Fruit fly (Drosophila melanogaster) whole organism, embryonic: ENCODE data around the gene CG7518.
A peak's percentile ranks its signal among the peaks of the same experiment; 100 is the strongest.

Experiments
- Atf-2 ChIP-seq: fragments of 200-800 bp; sonication (Bioruptor generic); optimal IDR thresholded peaks from 2 replicates; lab custom pipeline; 2016; ENCODE audit warnings: missing biosample characterization, missing genetic modification characterization
- BEAF-32 ChIP-seq: fragments of 200-800 bp; sonication (Bioruptor generic); optimal IDR thresholded peaks from 3 replicates; lab custom pipeline; 2017; ENCODE audit warnings: missing biosample characterization, missing genetic modification characterization, mild to moderate bottlenecking, moderate library complexity, missing genetic modification reagents
- CG10462 ChIP-seq: fragments of 200-800 bp; sonication (Bioruptor generic); optimal IDR thresholded peaks from 2 replicates; lab custom pipeline; 2016; ENCODE audit warnings: missing biosample characterization, missing genetic modification characterization
- CG10543 ChIP-seq: fragments of 200-800 bp; sonication (Bioruptor generic); optimal IDR thresholded peaks from 3 replicates; lab custom pipeline; 2017; ENCODE audit warnings: missing biosample characterization, mild to moderate bottlenecking, missing genetic modification characterization, moderate library complexity
- CG11723 ChIP-seq: fragments of 200-800 bp; sonication (Bioruptor generic); optimal IDR thresholded peaks from 2 replicates; lab custom pipeline; 2017; ENCODE audit warnings: missing biosample characterization, mild to moderate bottlenecking, missing genetic modification characterization
- CG12219 ChIP-seq: fragments of 200-800 bp; sonication (Bioruptor generic); optimal IDR thresholded peaks from 3 replicates; lab custom pipeline; 2018; ENCODE audit warnings: missing biosample characterization, mild to moderate bottlenecking, missing genetic modification characterization
- CG12299 ChIP-seq: fragments of 200-800 bp; sonication (Bioruptor generic); optimal IDR thresholded peaks from 2 replicates; lab custom pipeline; 2018; ENCODE audit warnings: missing biosample characterization, mild to moderate bottlenecking, missing genetic modification characterization
- CG12659 ChIP-seq: fragments of 200-800 bp; sonication (Bioruptor generic); optimal IDR thresholded peaks from 3 replicates; lab custom pipeline; 2017; ENCODE audit warnings: mild to moderate bottlenecking, missing biosample characterization, missing genetic modification reagents, missing genetic modification characterization
- CG13123 ChIP-seq: fragments of 200-800 bp; sonication (Bioruptor generic); optimal IDR thresholded peaks from 2 replicates; lab custom pipeline; 2016; ENCODE audit warnings: missing biosample characterization, missing genetic modification characterization
- CG14710 ChIP-seq: fragments of 200-800 bp; sonication (Bioruptor generic); optimal IDR thresholded peaks from 3 replicates; lab custom pipeline; 2019; ENCODE audit warnings: missing biosample characterization, mild to moderate bottlenecking, missing genetic modification characterization, moderate library complexity
- CG15479 ChIP-seq: fragments of 200-800 bp; sonication (Bioruptor generic); optimal IDR thresholded peaks from 3 replicates; lab custom pipeline; 2019; ENCODE audit warnings: missing biosample characterization, mild to moderate bottlenecking, missing genetic modification characterization, moderate library complexity
- CG1647 ChIP-seq: fragments of 200-800 bp; sonication (Bioruptor generic); optimal IDR thresholded peaks from 3 replicates; lab custom pipeline; 2016; ENCODE audit warnings: missing biosample characterization, missing genetic modification characterization
- CG18262 ChIP-seq: fragments of 200-800 bp; optimal IDR thresholded peaks from 3 replicates; lab custom pipeline; 2019; ENCODE audit warnings: missing biosample characterization, mild to moderate bottlenecking, missing genetic modification characterization, moderate library complexity
- CG2120 ChIP-seq: fragments of 200-800 bp; sonication (Bioruptor generic); optimal IDR thresholded peaks from 3 replicates; lab custom pipeline; 2016; ENCODE audit warnings: missing biosample characterization, missing genetic modification characterization
- CG2678 ChIP-seq: fragments of 200-800 bp; sonication (Bioruptor generic); optimal IDR thresholded peaks from 3 replicates; lab custom pipeline; 2019; ENCODE audit warnings: missing biosample characterization, mild to moderate bottlenecking, missing genetic modification characterization, moderate library complexity
- CG34376 ChIP-seq: fragments of 200-800 bp; sonication (Bioruptor generic); optimal IDR thresholded peaks from 2 replicates; lab custom pipeline; 2018; ENCODE audit warnings: missing biosample characterization, mild to moderate bottlenecking, missing genetic modification characterization
- CG4282 ChIP-seq: fragments of 200-800 bp; sonication (Bioruptor generic); optimal IDR thresholded peaks from 2 replicates; lab custom pipeline; 2016; ENCODE audit warnings: missing biosample characterization, missing genetic modification characterization
- CG6654 ChIP-seq: fragments of 200-800 bp; sonication (Bioruptor generic); optimal IDR thresholded peaks from 2 replicates; lab custom pipeline; 2017; ENCODE audit warnings: missing biosample characterization, mild to moderate bottlenecking, missing genetic modification characterization
- CG7372 ChIP-seq: fragments of 200-800 bp; sonication (Bioruptor generic); IDR thresholded peaks from 2 replicates; pipeline ENCODE4 v1.3.6; 2022; ENCODE audit warnings: missing biosample characterization, missing genetic modification characterization
- CG8290 ChIP-seq, 3 experiments: fragments of 200-800 bp; sonication (Bioruptor generic); optimal IDR thresholded peaks; 2 replicates each; lab custom pipeline; 2016 to 2019; ENCODE audit warnings: missing biosample characterization in 3 of 3, missing genetic modification characterization in 3 of 3, mild to moderate bottlenecking in 2 of 3, moderate library complexity in 1 of 3
- CG8765 ChIP-seq: fragments of 200-800 bp; sonication (Bioruptor generic); IDR thresholded peaks from 2 replicates; pipeline ENCODE4 v1.3.6; 2022; ENCODE audit warnings: missing biosample characterization, missing genetic modification characterization
- Dip2 ChIP-seq: fragments of 200-800 bp; sonication (Bioruptor generic); IDR thresholded peaks from 2 replicates; pipeline ENCODE4 v1.3.6; 2022; ENCODE audit warnings: missing biosample characterization, missing genetic modification characterization
- HLHmδ ChIP-seq: fragments of 200-800 bp; sonication (Bioruptor generic); optimal IDR thresholded peaks from 2 replicates; lab custom pipeline; 2018; ENCODE audit warnings: missing biosample characterization, mild to moderate bottlenecking, missing genetic modification characterization, moderate library complexity
- Hmx ChIP-seq: fragments of 200-800 bp; sonication (Bioruptor generic); optimal IDR thresholded peaks from 2 replicates; lab custom pipeline; 2016; ENCODE audit warnings: missing biosample characterization, missing genetic modification characterization
- MTF-1 ChIP-seq: fragments of 200-800 bp; sonication (Bioruptor generic); optimal IDR thresholded peaks from 2 replicates; lab custom pipeline; 2018; ENCODE audit warnings: missing biosample characterization, mild to moderate bottlenecking, missing genetic modification characterization, borderline replicate concordance
- Neu2 ChIP-seq: fragments of 200-800 bp; sonication (Bioruptor generic); optimal IDR thresholded peaks from 3 replicates; lab custom pipeline; 2016; ENCODE audit warnings: missing biosample characterization, missing genetic modification characterization, borderline replicate concordance
- Optix ChIP-seq: fragments of 200-800 bp; sonication (Bioruptor generic); IDR thresholded peaks from 3 replicates; pipeline ENCODE4 v1.3.6; 2022; ENCODE audit warnings: missing biosample characterization, missing genetic modification characterization
- Ravus ChIP-seq: fragments of 200-800 bp; sonication (Bioruptor generic); IDR thresholded peaks from 2 replicates; pipeline ENCODE4 v1.3.6; 2022; ENCODE audit warnings: missing biosample characterization, missing genetic modification characterization
- corto ChIP-seq: fragments of 200-800 bp; sonication (Bioruptor generic); optimal IDR thresholded peaks from 2 replicates; lab custom pipeline; 2016; ENCODE audit warnings: missing biosample characterization, mild to moderate bottlenecking, missing genetic modification characterization, moderate library complexity
- cwo ChIP-seq: fragments of 200-800 bp; sonication (Bioruptor generic); optimal IDR thresholded peaks from 3 replicates; lab custom pipeline; 2017; ENCODE audit warnings: missing biosample characterization, missing genetic modification characterization, mild to moderate bottlenecking, moderate library complexity, missing genetic modification reagents
- dmrt11E ChIP-seq: fragments of 200-800 bp; sonication (Bioruptor generic); optimal IDR thresholded peaks from 3 replicates; lab custom pipeline; 2018; ENCODE audit warnings: missing biosample characterization, mild to moderate bottlenecking, missing genetic modification characterization, moderate library complexity
- ewg ChIP-seq: fragments of 200-800 bp; sonication (Bioruptor generic); optimal IDR thresholded peaks from 3 replicates; lab custom pipeline; 2017; ENCODE audit warnings: mild to moderate bottlenecking, missing biosample characterization, missing genetic modification reagents, missing genetic modification characterization
- gcm ChIP-seq: fragments of 200-800 bp; sonication (Bioruptor generic); optimal IDR thresholded peaks from 2 replicates; lab custom pipeline; 2019; ENCODE audit warnings: missing biosample characterization, mild to moderate bottlenecking, missing genetic modification characterization, moderate library complexity
- grau ChIP-seq: fragments of 200-800 bp; optimal IDR thresholded peaks from 3 replicates; lab custom pipeline; 2019; ENCODE audit warnings: missing biosample characterization, mild to moderate bottlenecking, missing genetic modification characterization, moderate library complexity
- hb ChIP-seq: fragments of 200-800 bp; sonication (Bioruptor generic); IDR thresholded peaks from 3 replicates; pipeline ENCODE4 v1.3.6; 2022; ENCODE audit warnings: missing biosample characterization, missing genetic modification characterization; ENCODE audit not compliant: partially characterized antibody
- knrl ChIP-seq: fragments of 200-800 bp; sonication (Bioruptor generic); IDR thresholded peaks from 3 replicates; pipeline ENCODE4 v1.3.6; 2022; ENCODE audit warnings: missing biosample characterization, missing genetic modification characterization; ENCODE audit not compliant: partially characterized antibody
- nau ChIP-seq: fragments of 200-800 bp; sonication (Bioruptor generic); optimal IDR thresholded peaks from 3 replicates; lab custom pipeline; 2017; ENCODE audit warnings: missing biosample characterization, mild to moderate bottlenecking, missing genetic modification characterization, missing genetic modification reagents
- nom ChIP-seq: fragments of 200-800 bp; sonication (Bioruptor generic); optimal IDR thresholded peaks from 2 replicates; lab custom pipeline; 2017; ENCODE audit warnings: missing biosample characterization, missing genetic modification characterization, mild to moderate bottlenecking, moderate library complexity, missing genetic modification reagents
- otp ChIP-seq: fragments of 200-800 bp; sonication (Bioruptor generic); IDR thresholded peaks from 3 replicates; pipeline ENCODE4, ENCODE4 v1.3.6; 2022; ENCODE audit warnings: missing biosample characterization, missing genetic modification characterization
- sens-2 ChIP-seq: fragments of 200-800 bp; sonication (Bioruptor generic); IDR thresholded peaks from 2 replicates; pipeline ENCODE4 v1.3.6; 2022; ENCODE audit warnings: missing biosample characterization, missing genetic modification characterization
- slou ChIP-seq: fragments of 200-800 bp; sonication (Bioruptor generic); optimal IDR thresholded peaks from 3 replicates; lab custom pipeline; 2016; ENCODE audit warnings: missing biosample characterization, missing genetic modification characterization
- sob ChIP-seq: fragments of 200-800 bp; sonication (Bioruptor generic); IDR thresholded peaks from 2 replicates; pipeline ENCODE4 v1.3.6; 2022; ENCODE audit warnings: missing biosample characterization, missing genetic modification characterization
- sr ChIP-seq: fragments of 200-800 bp; sonication (Bioruptor generic); IDR thresholded peaks from 3 replicates; pipeline ENCODE4 v1.3.6; 2022; ENCODE audit warnings: missing biosample characterization, missing genetic modification characterization
- tin ChIP-seq: fragments of 200-800 bp; sonication (Bioruptor generic); optimal IDR thresholded peaks from 3 replicates; lab custom pipeline; 2016; ENCODE audit warnings: missing biosample characterization, missing genetic modification characterization
- tna ChIP-seq: fragments of 200-800 bp; sonication (Bioruptor generic); IDR thresholded peaks from 2 replicates; pipeline ENCODE4 v1.3.6; 2022; ENCODE audit warnings: missing biosample characterization, missing genetic modification characterization; ENCODE audit not compliant: partially characterized antibody
- unc-4 ChIP-seq: fragments of 200-800 bp; sonication (Bioruptor generic); IDR thresholded peaks from 2 replicates; pipeline ENCODE4 v1.3.6; 2022; ENCODE audit warnings: missing biosample characterization, missing genetic modification characterization; ENCODE audit not compliant: partially characterized antibody
- unpg ChIP-seq: fragments of 200-800 bp; sonication (Bioruptor generic); optimal IDR thresholded peaks from 3 replicates; lab custom pipeline; 2018; ENCODE audit warnings: missing biosample characterization, mild to moderate bottlenecking, missing genetic modification characterization, moderate library complexity

CG7518 gene

dm6 chr3R:12982167-12982981, 15.5 kb upstream of the CG7518 start (continued):
- TF ChIP-seq gcm (peak; percentile 38), CG12659 (GFP tag; lab: Kevin White, UChicago) (peak; percentile 84), sr (GFP tag; lab: Robert Waterston, UW) (no peak), corto (GFP tag; lab: Kevin White, UChicago) (peak; percentile 10), HLHmδ (GFP tag; lab: Kevin White, UChicago) (no peak), Dip2 (GFP tag; lab: Robert Waterston, UW) (no peak), CG6654 (GFP tag; lab: Kevin White, UChicago) (peak; percentile 5), CG1647 (GFP tag; lab: Kevin White, UChicago) (no peak), sens-2 (GFP tag; lab: Robert Waterston, UW) (0 out of 2 replicates have a peak, but pooled peaks have one; percentile 7), CG14710 (tag; lab: Kevin White, UChicago) (peak; percentile 38), CG34376 (GFP tag; lab: Kevin White, UChicago) (peak; percentile 86), CG7372 (GFP tag; lab: Robert Waterston, UW) (0 out of 2 replicates have a peak, but pooled peaks have one; percentile 33), knrl (GFP tag; lab: Robert Waterston, UW) (no peak), otp (0 out of 3 replicates have a peak, but pooled peaks have one; percentile 25), unc-4 (GFP tag; lab: Robert Waterston, UW) (no peak), CG8290 (GFP tag; optimal IDR thresholded peaks at IDR 0.05; lab: Kevin White, UChicago) (no peak), CG8290 (tag; optimal IDR thresholded peaks at IDR 0.05; lab: Kevin White, UChicago) (peak in 1 of 2 experiments; percentile 60), sob (peak; percentile 57; the same call in 1 of the 2 replicates), tna (GFP tag; lab: Robert Waterston, UW) (no peak), CG18262 (tag; lab: Kevin White, UChicago) (peak; percentile 52), Optix (GFP tag; lab: Robert Waterston, UW) (0 out of 3 replicates have a peak, but pooled peaks have one; percentile 5), CG11723 (GFP tag; lab: Kevin White, UChicago) (peak; percentile 52), Atf-2 (GFP tag; lab: Kevin White, UChicago) (no peak), ewg (GFP tag; lab: Kevin White, UChicago) (peak; percentile 25), unpg (GFP tag; lab: Kevin White, UChicago) (peak; percentile 70), CG8765 (GFP tag; lab: Robert Waterston, UW) (no peak), Hmx (peak; percentile 63), nau (GFP tag; lab: Kevin White, UChicago) (no peak), nom (GFP tag; lab: Kevin White, UChicago) (peak; percentile 58), grau (tag; lab: Kevin White, UChicago) (peak; percentile 81), CG12219 (GFP tag; lab: Kevin White, UChicago) (peak; percentile 56), hb (GFP tag; lab: Robert Waterston, UW) (no peak), Neu2 (no peak), tin (peak; percentile 32), Ravus (GFP tag; lab: Robert Waterston, UW) (no peak; the same call in 1 of the 2 replicates), CG10543 (GFP tag; lab: Kevin White, UChicago) (peak; percentile 73), cwo (GFP tag; lab: Kevin White, UChicago) (peak; percentile 71), CG4282 (no peak), MTF-1 (GFP tag; lab: Kevin White, UChicago) (no peak), CG10462 (GFP tag; lab: Kevin White, UChicago) (peak; percentile 18), CG15479 (GFP tag; lab: Kevin White, UChicago) (no peak), CG2678 (tag; lab: Kevin White, UChicago) (peak; percentile 89), slou (GFP tag; lab: Kevin White, UChicago) (peak; percentile 38), BEAF-32 (no peak), CG2120 (GFP tag; lab: Kevin White, UChicago) (peak; percentile 83), dmrt11E (peak; percentile 53), CG13123 (no peak), CG12299 (peak; percentile 14)
